Worm (Caenorhabditis elegans) whole organism, L3 larva: ENCODE measurements around the gene Y51B9A.7.

Source experiments
- ama-1 ChIP-seq: fragments of 150-350 bp; optimal IDR thresholded peaks from 2 replicates; lab custom pipeline; 2018
- ceh-82 ChIP-seq: fragments of 150-350 bp; optimal IDR thresholded peaks from 2 replicates; lab custom pipeline; 2014; ENCODE audit warnings: missing biosample characterization, missing genetic modification characterization
- elt-2 ChIP-seq: sonication (generic microtip); optimal IDR thresholded peaks from 2 replicates; lab custom pipeline; 2016; ENCODE audit warnings: missing genetic modification reagents, mild to moderate bottlenecking, missing genetic modification characterization, missing compliant biosample characterization
- fkh-10 ChIP-seq: sonication (generic microtip); optimal IDR thresholded peaks from 2 replicates; lab custom pipeline; 2017; ENCODE audit warnings: missing biosample characterization, missing genetic modification reagents, missing genetic modification characterization
- fos-1 ChIP-seq: fragments of 150-350 bp; optimal IDR thresholded peaks from 2 replicates; lab custom pipeline; 2014; ENCODE audit warnings: missing biosample characterization, missing genetic modification characterization
- lin-15B ChIP-seq: fragments of 150-350 bp; optimal IDR thresholded peaks from 2 replicates; lab custom pipeline; 2014; ENCODE audit warnings: missing biosample characterization, missing genetic modification characterization
- lin-39 ChIP-seq: fragments of 150-350 bp; optimal IDR thresholded peaks from 2 replicates; lab custom pipeline; 2018; ENCODE audit warnings: missing biosample characterization, missing genetic modification reagents, missing genetic modification characterization
- nhr-11 ChIP-seq: fragments of 150-350 bp; optimal IDR thresholded peaks from 2 replicates; lab custom pipeline; 2014; ENCODE audit warnings: missing biosample characterization, missing genetic modification characterization
- snpc-4 ChIP-seq: fragments of 150-350 bp; optimal IDR thresholded peaks from 2 replicates; lab custom pipeline; 2014; ENCODE audit warnings: missing biosample characterization, missing genetic modification characterization
- unc-39 ChIP-seq: sonication (generic microtip); optimal IDR thresholded peaks from 4 replicates; lab custom pipeline; 2017; ENCODE audit warnings: missing biosample characterization, missing genetic modification characterization
- unc-62 ChIP-seq: fragments of 150-350 bp; sonication (generic microtip); optimal IDR thresholded peaks from 4 replicates; lab custom pipeline; 2014; ENCODE audit warnings: missing biosample characterization, missing genetic modification reagents, missing genetic modification characterization

ce11 chrII:9378174-9378573 lies 21.7 kb upstream of the Y51B9A.7 start:
- TF ChIP-seq lin-15B (tag; lab: Kevin White, UChicago) (no peak), ama-1 (lab: Kevin White, UChicago) (no peak), unc-39 (tag; lab: Kevin White, UChicago) (no peak), unc-62 (GFP tag; lab: Kevin White, UChicago) (no peak), fos-1 (tag; lab: Kevin White, UChicago) (no peak), nhr-11 (tag; lab: Kevin White, UChicago) (no peak), elt-2 (tag; lab: Kevin White, UChicago) (peak; percentile 38), lin-39 (tag; lab: Kevin White, UChicago) (no peak), fkh-10 (GFP tag; lab: Kevin White, UChicago) (no peak), snpc-4 (tag; lab: Kevin White, UChicago) (no peak), ceh-82 (no peak)
